Fruit fly (Drosophila melanogaster) S2 (cell line): ENCODE data around the gene Ccdc39.

Experiments
- CG8478 ChIP-seq: fragments of >200 bp; optimal IDR thresholded peaks from 2 replicates; lab custom pipeline; 2018
- CTCF ChIP-seq, 2 experiments: fragments of >200 bp; optimal IDR thresholded peaks; 2 replicates each; lab custom pipeline; 2018

- TF ChIP-seq CG8478 (lab: Kevin White, UChicago) (no peak), CTCF (optimal IDR thresholded peaks at IDR 0.05; lab: Kevin White, UChicago) (no peak)
Observed at dm6 chr3R:4747292-4747691, 37.2 kb downstream of the Ccdc39 start.
